Worm (Caenorhabditis elegans) whole organism, L4 larva: ENCODE results near the gene Y73F4A.1.
A peak's percentile ranks its signal among the peaks of the same experiment; 100 is the strongest.

Experiments used
- D1046.2 ChIP-seq: fragments of 200-800 bp; sonication (Bioruptor generic); IDR thresholded peaks from 2 replicates; pipeline ENCODE4 v1.3.6; 2022; ENCODE audit warnings: missing genetic modification characterization, missing compliant biosample characterization
- ZK337.2 ChIP-seq: fragments of 200-800 bp; sonication (Bioruptor generic); IDR thresholded peaks from 2 replicates; pipeline ENCODE4 v1.3.6; 2022; ENCODE audit warnings: missing genetic modification reagents, missing genetic modification characterization, missing compliant biosample characterization
- aha-1 ChIP-seq: fragments of 150-350 bp; peaks from one replicate; lab custom pipeline; 2014; ENCODE audit warnings: missing biosample characterization, missing genetic modification characterization
- ceh-32 ChIP-seq: sonication (generic microtip); optimal IDR thresholded peaks from 2 replicates; lab custom pipeline; 2016; ENCODE audit warnings: mild to moderate bottlenecking, missing genetic modification characterization, missing compliant biosample characterization; ENCODE audit not compliant: poor library complexity
- ceh-44 ChIP-seq: fragments of 200-800 bp; sonication (Bioruptor generic); IDR thresholded peaks from 2 replicates; pipeline ENCODE4 v1.3.6; 2022; ENCODE audit warnings: missing genetic modification reagents, missing genetic modification characterization, missing compliant biosample characterization
- ceh-82 ChIP-seq: sonication (generic microtip); optimal IDR thresholded peaks from 2 replicates; lab custom pipeline; 2017; ENCODE audit warnings: missing biosample characterization, missing genetic modification characterization
- cey-2 ChIP-seq: sonication (generic microtip); optimal IDR thresholded peaks from 3 replicates; lab custom pipeline; 2017; ENCODE audit warnings: missing genetic modification characterization, mild to moderate bottlenecking, missing compliant biosample characterization, antibody characterized with exemption, borderline replicate concordance; ENCODE audit not compliant: insufficient read depth
- daf-8 ChIP-seq: fragments of 200-800 bp; sonication (Bioruptor generic); IDR thresholded peaks from 2 replicates; pipeline ENCODE4 v1.3.6; 2022; ENCODE audit warnings: missing genetic modification characterization, missing compliant biosample characterization
- dve-1 ChIP-seq: sonication (generic microtip); optimal IDR thresholded peaks from 2 replicates; lab custom pipeline; 2017; ENCODE audit warnings: antibody characterized with exemption, mild to moderate bottlenecking, missing genetic modification characterization, missing compliant biosample characterization; ENCODE audit not compliant: insufficient read depth
- egl-27 ChIP-seq: sonication (generic microtip); optimal IDR thresholded peaks from 3 replicates; lab custom pipeline; 2017; ENCODE audit warnings: missing biosample characterization, missing genetic modification reagents, missing genetic modification characterization
- egl-43 ChIP-seq: fragments of 200-800 bp; sonication (Bioruptor generic); IDR thresholded peaks from 2 replicates; pipeline ENCODE4 v1.3.6; 2022; ENCODE audit warnings: missing genetic modification reagents, missing genetic modification characterization, missing compliant biosample characterization
- fkh-10 ChIP-seq: fragments of 150-350 bp; optimal IDR thresholded peaks from 2 replicates; lab custom pipeline; 2014; ENCODE audit warnings: missing biosample characterization, missing genetic modification reagents, missing genetic modification characterization
- fos-1 ChIP-seq: fragments of 150-350 bp; optimal IDR thresholded peaks from 2 replicates; lab custom pipeline; 2014; ENCODE audit warnings: missing biosample characterization, missing genetic modification characterization
- gei-8 ChIP-seq: fragments of 200-800 bp; sonication (Bioruptor generic); optimal IDR thresholded peaks from 2 replicates; lab custom pipeline; 2018; ENCODE audit warnings: mild to moderate bottlenecking, missing genetic modification characterization, missing compliant biosample characterization
- hif-1 ChIP-seq, 2 experiments: sonication (generic microtip); optimal IDR thresholded peaks; 2 replicates each; lab custom pipeline; 2016 to 2017; ENCODE audit warnings: missing compliant biosample characterization in 2 of 2, missing genetic modification characterization in 2 of 2, missing genetic modification reagents in 2 of 2, missing genotype in 2 of 2, mild to moderate bottlenecking in 1 of 2
- hmg-1.1 ChIP-seq: fragments of 200-800 bp; sonication (Bioruptor generic); IDR thresholded peaks from 2 replicates; pipeline ENCODE4 v1.3.6; 2022; ENCODE audit warnings: missing genetic modification reagents, missing genetic modification characterization, missing compliant biosample characterization
- jun-1 ChIP-seq: fragments of 150-350 bp; optimal IDR thresholded peaks from 2 replicates; lab custom pipeline; 2014; ENCODE audit warnings: missing biosample characterization, missing genetic modification reagents, missing genetic modification characterization
- lsy-2 ChIP-seq, 2 experiments: fragments of 150-350 bp in 1 of 2; sonication (generic microtip) in 1 of 2; optimal IDR thresholded peaks; 2 replicates each; lab custom pipeline; 2014 to 2017; ENCODE audit warnings: missing biosample characterization in 2 of 2, missing genetic modification characterization in 2 of 2
- madf-5 ChIP-seq, 2 experiments: fragments of 200-800 bp; sonication (Bioruptor generic); IDR thresholded peaks; 2 replicates each; pipeline ENCODE4 v1.3.6; 2022; ENCODE audit warnings: missing compliant biosample characterization in 2 of 2, missing genetic modification characterization in 2 of 2
- mdl-1 ChIP-seq, 2 experiments: fragments of 150-350 bp in 1 of 2; sonication (generic microtip) in 1 of 2; optimal IDR thresholded peaks; 2 replicates each; lab custom pipeline; 2014 to 2017; ENCODE audit warnings: missing biosample characterization in 2 of 2, missing genetic modification characterization in 2 of 2
- nhr-111 ChIP-seq: fragments of 200-800 bp; sonication (Bioruptor generic); optimal IDR thresholded peaks from 2 replicates; lab custom pipeline; 2018; ENCODE audit warnings: mild to moderate bottlenecking, missing genetic modification characterization, missing compliant biosample characterization
- nhr-28 ChIP-seq: fragments of 150-350 bp; optimal IDR thresholded peaks from 2 replicates; lab custom pipeline; 2014; ENCODE audit warnings: missing biosample characterization, missing genetic modification characterization
- pha-4 ChIP-seq, 2 experiments: fragments of 150-350 bp in 1 of 2; fragments of 200-800 bp in 1 of 2; sonication (Bioruptor generic) in 1 of 2; IDR thresholded peaks in 1 of 2; optimal IDR thresholded peaks in 1 of 2; 2 replicates each; pipeline versions ENCODE4 v1.3.6 to Lab custom; 2014 to 2022; ENCODE audit warnings: missing genetic modification characterization in 2 of 2, missing genetic modification reagents in 2 of 2, missing biosample characterization in 1 of 2, missing compliant biosample characterization in 1 of 2
- php-3 ChIP-seq: fragments of 200-800 bp; sonication (Bioruptor generic); IDR thresholded peaks from 2 replicates; pipeline ENCODE4 v1.3.6; 2022; ENCODE audit warnings: missing genetic modification reagents, missing genetic modification characterization, missing compliant biosample characterization
- pqm-1 ChIP-seq: sonication (generic microtip); optimal IDR thresholded peaks from 2 replicates; lab custom pipeline; 2017; ENCODE audit warnings: missing biosample characterization, missing genetic modification characterization
- rbr-2 ChIP-seq: sonication (generic microtip); optimal IDR thresholded peaks from 2 replicates; lab custom pipeline; 2016; ENCODE audit warnings: missing genotype, missing genetic modification characterization, missing compliant biosample characterization
- set-16 ChIP-seq: fragments of 200-800 bp; sonication (Bioruptor generic); IDR thresholded peaks from 2 replicates; pipeline ENCODE4 v1.3.6; 2022; ENCODE audit warnings: missing genetic modification reagents, missing genetic modification characterization, missing compliant biosample characterization
- snpc-4 ChIP-seq: fragments of 150-350 bp; optimal IDR thresholded peaks from 2 replicates; lab custom pipeline; 2014; ENCODE audit warnings: missing biosample characterization, missing genetic modification characterization
- spr-3 ChIP-seq: fragments of 200-800 bp; sonication (Bioruptor generic); optimal IDR thresholded peaks from 2 replicates; lab custom pipeline; 2018; ENCODE audit warnings: mild to moderate bottlenecking, missing genetic modification characterization, missing compliant biosample characterization
- unc-62 ChIP-seq, 3 experiments: fragments of 150-350 bp in 1 of 3; sonication (generic microtip); optimal IDR thresholded peaks in 2 of 3; peaks in 1 of 3; 1 replicate in 1 of 3; 2 replicates in 2 of 3; lab custom pipeline; 2014 to 2017; ENCODE audit warnings: missing biosample characterization in 3 of 3, missing genetic modification characterization in 3 of 3, missing genetic modification reagents in 3 of 3, missing genotype in 1 of 3
- zip-2 ChIP-seq: fragments of 150-350 bp; optimal IDR thresholded peaks from 2 replicates; lab custom pipeline; 2014; ENCODE audit warnings: missing biosample characterization, missing genetic modification characterization

Y73F4A.1 gene

ce11 chrIV:9069703-9070102, 24.6 kb upstream of the Y73F4A.1 start, which contains the start of gene nhr-11:
Gene nhr-11, plus strand, starts transcription at chrIV:9070003.
- TF ChIP-seq D1046.2 (GFP tag; lab: Robert Waterston, UW), result no peak
- TF ChIP-seq nhr-28 (tag; lab: Kevin White, UChicago), result no peak
- no peak for TF ChIP-seq zip-2 (tag; lab: Kevin White, UChicago)
- TF ChIP-seq ceh-32 (tag; lab: Kevin White, UChicago), result no peak
- TF ChIP-seq fkh-10 (GFP tag; lab: Kevin White, UChicago), result no peak
- TF ChIP-seq php-3 (GFP tag; lab: Robert Waterston, UW), result no peak
- no peak for TF ChIP-seq mdl-1 (tag; optimal IDR thresholded peaks at IDR 0.05; lab: Kevin White, UChicago)
- no peak for TF ChIP-seq snpc-4
- no peak for TF ChIP-seq ceh-82 (tag; lab: Kevin White, UChicago)
- no peak for TF ChIP-seq cey-2

ce11 chrIV:9067277-9068197, 22.4 kb upstream of the Y73F4A.1 start:
- TF ChIP-seq set-16 (GFP tag; lab: Robert Waterston, UW) (peak; percentile 55; the same call in 1 of the 2 replicates), egl-43 (peak; percentile 48; the same call in 1 of the 2 replicates)

- TF ChIP-seq pqm-1 (tag; lab: Kevin White, UChicago), result peak; percentile 8
- peak; percentile 40 to 86 for TF ChIP-seq hif-1 (tag; optimal IDR thresholded peaks at IDR 0.05; lab: Kevin White, UChicago)
- no peak for TF ChIP-seq madf-5 (GFP tag; IDR thresholded peaks at IDR 0.05; lab: Robert Waterston, UW)
- peak in 1 of 2 experiments; percentile 21 for TF ChIP-seq lsy-2 (tag; optimal IDR thresholded peaks at IDR 0.05; lab: Kevin White, UChicago)
- TF ChIP-seq nhr-111 (GFP tag; lab: Kevin White, UChicago), result no peak
- TF ChIP-seq rbr-2 (tag; lab: Kevin White, UChicago), result no peak
- TF ChIP-seq ceh-44 (GFP tag; lab: Robert Waterston, UW), result no peak
Observed at ce11 chrIV:9063518-9063917, 18.4 kb upstream of the Y73F4A.1 start.

- no peak for TF ChIP-seq egl-27 (tag; lab: Kevin White, UChicago)
- TF ChIP-seq daf-8 (GFP tag; lab: Robert Waterston, UW), result no peak
- no peak for TF ChIP-seq ZK337.2 (GFP tag; lab: Robert Waterston, UW)
- TF ChIP-seq hmg-1.1 (GFP tag; lab: Robert Waterston, UW), result no peak
- TF ChIP-seq fos-1, result no peak
- TF ChIP-seq jun-1 (tag; lab: Kevin White, UChicago), result no peak
- TF ChIP-seq unc-62 (GFP tag; optimal IDR thresholded peaks at IDR 0.05 in 1 of 2; lab: Kevin White, UChicago), result peak in 1 of 2 experiments; percentile 51
- no peak for TF ChIP-seq unc-62 (tag; optimal IDR thresholded peaks at IDR 0.05; lab: Kevin White, UChicago)
- TF ChIP-seq gei-8 (GFP tag; lab: Kevin White, UChicago), result no peak
Observed at ce11 chrIV:9053403-9053802, 8.3 kb upstream of the Y73F4A.1 start.

ce11 chrIV:9051510-9052175, 6.5 kb upstream of the Y73F4A.1 start:
- peak; percentile 44 to 52 for TF ChIP-seq hif-1 (tag; optimal IDR thresholded peaks at IDR 0.05; lab: Kevin White, UChicago)
- peak; percentile 41 for TF ChIP-seq cey-2
- peak in 1 of 2 experiments; percentile 12 for TF ChIP-seq mdl-1 (tag; optimal IDR thresholded peaks at IDR 0.05; lab: Kevin White, UChicago)
- peak; percentile 93 for TF ChIP-seq nhr-28 (tag; lab: Kevin White, UChicago)
- TF ChIP-seq pha-4 (GFP tag; IDR thresholded peaks at IDR 0.05; lab: Robert Waterston, UW), result no peak
- no peak for TF ChIP-seq pha-4 (tag; optimal IDR thresholded peaks at IDR 0.05; lab: Kevin White, UChicago)
- peak; percentile 23 for TF ChIP-seq dve-1 (tag; lab: Kevin White, UChicago)
- TF ChIP-seq spr-3 (GFP tag; lab: Kevin White, UChicago), result no peak
- TF ChIP-seq aha-1 (tag; lab: Kevin White, UChicago), result peak; percentile 96
